Worm (Caenorhabditis elegans) whole organism, L4/young adult: ENCODE measurements around the gene sec-22.

Experiments
- dao-5 ChIP-seq: sonication (generic microtip); optimal IDR thresholded peaks from 2 replicates; lab custom pipeline; 2016; ENCODE audit warnings: missing genotype, missing genetic modification characterization, moderate library complexity, missing compliant biosample characterization
- him-1 ChIP-seq: sonication (generic microtip); optimal IDR thresholded peaks from 2 replicates; lab custom pipeline; 2016; ENCODE audit warnings: missing genotype, missing genetic modification reagents, missing genetic modification characterization, missing compliant biosample characterization

- TF ChIP-seq him-1 (tag; lab: Kevin White, UChicago) (no peak), dao-5 (tag; lab: Kevin White, UChicago) (no peak)
Observed at ce11 chrX:1060705-1061104, 25.4 kb downstream of the sec-22 start.
